Worm (Caenorhabditis elegans): Measurements from ENCODE around the gene ugt-18.

ugt-18 gene

DNA sequence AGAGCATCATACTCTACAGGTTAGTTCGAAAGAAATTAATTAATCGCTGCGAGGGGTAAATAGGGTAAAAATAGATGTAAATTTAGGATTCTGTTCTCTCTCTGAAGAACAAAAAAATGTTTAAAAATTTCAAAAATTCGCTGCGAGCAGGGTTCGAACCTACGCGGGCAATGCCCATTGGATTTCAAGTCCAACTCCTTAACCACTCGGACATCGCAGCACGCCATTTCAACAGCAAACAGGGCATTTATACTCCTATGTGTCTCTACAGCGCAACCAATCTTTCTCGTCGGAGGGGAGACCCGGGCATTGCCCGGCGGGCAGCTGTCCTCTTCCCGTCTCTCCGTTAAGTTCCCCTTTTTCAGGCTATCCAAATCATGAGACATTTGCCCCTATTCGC lies 39.8 kb upstream of the ugt-18 start (continued):
- TF ChIP-seq egl-27 (tag; optimal IDR thresholded peaks at IDR 0.05) (no peak), daf-8 (GFP tag; IDR thresholded peaks at IDR 0.05) (0 out of 2 replicates have a peak, but pooled peaks have one; percentile 38), lin-29 (GFP tag; IDR thresholded peaks at IDR 0.05) (peak; percentile 67), Y48G9A.11 (GFP tag; IDR thresholded peaks at IDR 0.05) (peak; percentile 85), unc-62 (GFP tag; optimal IDR thresholded peaks at IDR 0.05 in 1 of 2) (peak in 1 of 2 experiments; percentile 80), unc-62 (tag; optimal IDR thresholded peaks at IDR 0.05) (no peak), nhr-102 (tag; optimal IDR thresholded peaks at IDR 0.05) (no peak), madf-9 (GFP tag; conservative IDR thresholded peaks at IDR 0.05) (peak; percentile 88), zfp-3 (GFP tag; conservative IDR thresholded peaks at IDR 0.05) (peak; percentile 67), F44E2.7 (GFP tag; IDR thresholded peaks at IDR 0.05) (peak; percentile 90; the same call in 1 of the 2 replicates), aly-2 (tag; optimal IDR thresholded peaks at IDR 0.05) (no peak), ceh-20 (GFP tag; IDR thresholded peaks at IDR 0.05) (0 out of 2 replicates have a peak, but pooled peaks have one; percentile 47), spr-3 (GFP tag; optimal IDR thresholded peaks at IDR 0.05) (peak; percentile 72), tag-97 (GFP tag; IDR thresholded peaks at IDR 0.05) (no peak), fkh-10 (GFP tag; optimal IDR thresholded peaks at IDR 0.05) (no peak), dve-1 (tag; optimal IDR thresholded peaks at IDR 0.05; ENCODE audit: insufficient read depth) (no peak), egl-43 (GFP tag; IDR thresholded peaks at IDR 0.05) (no peak; the same call in 1 of the 2 replicates), ztf-11 (tag; optimal IDR thresholded peaks at IDR 0.05) (no peak), dpl-1 (GFP tag; optimal IDR thresholded peaks at IDR 0.05) (peak; percentile 18), nhr-76 (tag; optimal IDR thresholded peaks at IDR 0.05) (no peak), mxl-3 (GFP tag; optimal IDR thresholded peaks at IDR 0.05) (peak; percentile 70), unc-39 (tag; optimal IDR thresholded peaks at IDR 0.05) (no peak), vab-7 (GFP tag; IDR thresholded peaks at IDR 0.05) (no peak), duxl-1 (tag; optimal IDR thresholded peaks at IDR 0.05; ENCODE audit: poor library complexity) (peak; percentile 14), T20F7.1 (GFP tag; optimal IDR thresholded peaks at IDR 0.05) (no peak), mep-1 (tag; optimal IDR thresholded peaks at IDR 0.05) (no peak), mxl-2 (GFP tag; conservative IDR thresholded peaks at IDR 0.05) (no peak; the same call in 1 of the 2 replicates), nhr-11 (tag; optimal IDR thresholded peaks at IDR 0.05) (no peak), attf-4 (tag; optimal IDR thresholded peaks at IDR 0.05) (no peak), nhr-25 (tag; optimal IDR thresholded peaks at IDR 0.05; ENCODE audit: borderline replicate concordance, insufficient read depth) (no peak)

DNA sequence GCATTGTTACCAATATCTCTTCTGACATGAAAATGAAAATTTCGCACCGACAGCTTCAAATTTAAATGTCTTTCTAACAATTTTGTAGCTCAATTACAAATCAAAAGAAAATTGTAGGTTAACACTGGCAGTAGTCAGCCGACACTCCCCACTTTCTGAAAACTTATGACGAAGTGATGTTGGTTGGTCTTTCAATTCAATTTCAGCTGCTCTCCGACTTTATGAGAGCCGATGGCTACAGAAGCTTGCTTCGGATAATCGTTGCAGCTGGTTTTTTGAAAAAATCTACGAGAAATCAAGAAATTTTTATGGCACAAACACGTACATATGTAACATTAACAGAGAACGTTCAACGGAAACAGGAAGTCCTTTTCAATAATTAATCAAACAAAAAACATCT lies 35.2 kb upstream of the ugt-18 start, which contains the start of gene sre-20:
TSS of gene sre-20 (minus strand) at position 101 of the 400 bp plus-strand sequence.
- TF ChIP-seq ceh-20 (GFP tag; IDR thresholded peaks at IDR 0.05), result no peak
- TF ChIP-seq tra-1 (GFP tag; IDR thresholded peaks at IDR 0.05), result no peak
- TF ChIP-seq spr-3 (GFP tag; optimal IDR thresholded peaks at IDR 0.05), result no peak
- no peak for TF ChIP-seq snpc-4 (tag; optimal IDR thresholded peaks at IDR 0.05)
- TF ChIP-seq ceh-28 (tag; optimal IDR thresholded peaks at IDR 0.05), result no peak
- no peak for TF ChIP-seq daf-19 (GFP tag; conservative IDR thresholded peaks at IDR 0.05)
- TF ChIP-seq ztf-11 (tag; optimal IDR thresholded peaks at IDR 0.05), result no peak
- TF ChIP-seq lir-3 (tag; optimal IDR thresholded peaks at IDR 0.05), result no peak
- TF ChIP-seq saeg-2 (GFP tag; IDR thresholded peaks at IDR 0.05), result no peak
- TF ChIP-seq cey-2 (tag; optimal IDR thresholded peaks at IDR 0.05; ENCODE audit: borderline replicate concordance, insufficient read depth), result no peak
- TF ChIP-seq nhr-28 (tag; optimal IDR thresholded peaks at IDR 0.05), result no peak
- TF ChIP-seq daf-8 (GFP tag; IDR thresholded peaks at IDR 0.05), result no peak
- TF ChIP-seq nhr-76 (tag; optimal IDR thresholded peaks at IDR 0.05), result no peak
- no peak for TF ChIP-seq ZK546.5 (tag; optimal IDR thresholded peaks at IDR 0.05)
- TF ChIP-seq lim-7 (GFP tag; IDR thresholded peaks at IDR 0.05), result no peak
- TF ChIP-seq zfp-2 (tag; optimal IDR thresholded peaks at IDR 0.05), result no peak
- TF ChIP-seq snpc-1.2 (GFP tag; IDR thresholded peaks at IDR 0.05), result no peak
- no peak for TF ChIP-seq mdt-29 (GFP tag; IDR thresholded peaks at IDR 0.05)
- no peak for TF ChIP-seq mdl-1 (tag; optimal IDR thresholded peaks at IDR 0.05)
- TF ChIP-seq lin-29 (GFP tag; IDR thresholded peaks at IDR 0.05), result no peak

All from whole organism, L4 larva.